Fruit fly (Drosophila melanogaster) whole organism, embryonic: Measurements from ENCODE around the gene lin-52.

Source experiments
- Atf6 ChIP-seq: fragments of 200-800 bp; sonication (Bioruptor generic); IDR thresholded peaks from 2 replicates; pipeline ENCODE4 v1.3.6; 2022; ENCODE audit warnings: missing biosample characterization, missing genetic modification characterization
- BEAF-32 ChIP-seq: fragments of 200-800 bp; sonication (Bioruptor generic); optimal IDR thresholded peaks from 3 replicates; lab custom pipeline; 2017; ENCODE audit warnings: missing biosample characterization, missing genetic modification characterization, mild to moderate bottlenecking, moderate library complexity, missing genetic modification reagents
- CG10147 ChIP-seq: fragments of 200-800 bp; sonication (Bioruptor generic); optimal IDR thresholded peaks from 2 replicates; lab custom pipeline; 2019; ENCODE audit warnings: missing biosample characterization, mild to moderate bottlenecking, missing genetic modification characterization, moderate library complexity
- CG10431 ChIP-seq: fragments of 200-800 bp; sonication (Bioruptor generic); optimal IDR thresholded peaks from 3 replicates; lab custom pipeline; 2018; ENCODE audit warnings: missing biosample characterization, mild to moderate bottlenecking, missing genetic modification characterization
- CG10959 ChIP-seq: fragments of 200-800 bp; sonication (Bioruptor generic); IDR thresholded peaks from 2 replicates; pipeline ENCODE4 v1.3.6; 2022; ENCODE audit warnings: missing biosample characterization, missing genetic modification characterization
- CG10979 ChIP-seq: fragments of 200-800 bp; sonication (Bioruptor generic); optimal IDR thresholded peaks from 2 replicates; lab custom pipeline; 2018; ENCODE audit warnings: missing biosample characterization, mild to moderate bottlenecking, missing genetic modification characterization, moderate library complexity
- CG12155 ChIP-seq: fragments of 200-800 bp; sonication (Bioruptor generic); optimal IDR thresholded peaks from 3 replicates; lab custom pipeline; 2016; ENCODE audit warnings: missing biosample characterization, missing genetic modification characterization
- CG14441 ChIP-seq: fragments of 200-800 bp; sonication (Bioruptor generic); IDR thresholded peaks from 2 replicates; pipeline ENCODE4 v1.3.6; 2022; ENCODE audit warnings: missing biosample characterization, missing genetic modification characterization
- CG15269 ChIP-seq: fragments of 200-800 bp; sonication (Bioruptor generic); optimal IDR thresholded peaks from 2 replicates; lab custom pipeline; 2018; ENCODE audit warnings: missing biosample characterization, mild to moderate bottlenecking, missing genetic modification characterization, moderate library complexity
- CG17328 ChIP-seq: fragments of 200-800 bp; sonication (Bioruptor generic); IDR thresholded peaks from 2 replicates; pipeline ENCODE4 v1.3.6; 2022; ENCODE audit warnings: missing biosample characterization, missing genetic modification characterization
- CG17568 ChIP-seq: fragments of 200-800 bp; sonication (Bioruptor generic); optimal IDR thresholded peaks from 2 replicates; lab custom pipeline; 2018; ENCODE audit warnings: missing biosample characterization, mild to moderate bottlenecking, missing genetic modification characterization, moderate library complexity
- CG17829 ChIP-seq: fragments of 200-800 bp; optimal IDR thresholded peaks from 2 replicates; lab custom pipeline; 2019; ENCODE audit warnings: missing biosample characterization, mild to moderate bottlenecking, missing genetic modification characterization, moderate library complexity
- CG30431 ChIP-seq: fragments of 200-800 bp; sonication (Bioruptor generic); optimal IDR thresholded peaks from 2 replicates; lab custom pipeline; 2017; ENCODE audit warnings: missing biosample characterization, missing genetic modification characterization
- CG3065 ChIP-seq: fragments of 200-800 bp; sonication (Bioruptor generic); optimal IDR thresholded peaks from 2 replicates; lab custom pipeline; 2016; ENCODE audit warnings: missing biosample characterization, missing genetic modification characterization
- CG31224 ChIP-seq: fragments of 200-800 bp; sonication (Bioruptor generic); IDR thresholded peaks from 2 replicates; pipeline ENCODE4 v1.3.6; 2022; ENCODE audit warnings: missing biosample characterization, missing genetic modification characterization
- CG34376 ChIP-seq: fragments of 200-800 bp; sonication (Bioruptor generic); optimal IDR thresholded peaks from 2 replicates; lab custom pipeline; 2018; ENCODE audit warnings: missing biosample characterization, mild to moderate bottlenecking, missing genetic modification characterization
- CG3847 ChIP-seq: fragments of 200-800 bp; sonication (Bioruptor generic); IDR thresholded peaks from 2 replicates; pipeline ENCODE4 v1.3.6; 2022; ENCODE audit warnings: missing biosample characterization, missing genetic modification characterization
- CG4707 ChIP-seq: fragments of 200-800 bp; sonication (Bioruptor generic); optimal IDR thresholded peaks from 2 replicates; lab custom pipeline; 2018; ENCODE audit warnings: missing biosample characterization, mild to moderate bottlenecking, missing genetic modification characterization, moderate library complexity
- CG4730 ChIP-seq: fragments of 200-800 bp; sonication (Bioruptor generic); IDR thresholded peaks from 2 replicates; pipeline ENCODE4 v1.3.6; 2022; ENCODE audit warnings: missing biosample characterization, missing genetic modification characterization
- CG6791 ChIP-seq: fragments of 200-800 bp; sonication (Bioruptor generic); IDR thresholded peaks from 3 replicates; pipeline ENCODE4 v1.3.6; 2022; ENCODE audit warnings: missing biosample characterization, missing genetic modification characterization; ENCODE audit not compliant: partially characterized antibody
- CG7786 ChIP-seq: fragments of 200-800 bp; sonication (Bioruptor generic); optimal IDR thresholded peaks from 2 replicates; lab custom pipeline; 2016; ENCODE audit warnings: missing biosample characterization, missing genetic modification characterization
- CG8765 ChIP-seq: fragments of 200-800 bp; sonication (Bioruptor generic); IDR thresholded peaks from 2 replicates; pipeline ENCODE4 v1.3.6; 2022; ENCODE audit warnings: missing biosample characterization, missing genetic modification characterization
- CG8924 ChIP-seq: fragments of 200-800 bp; optimal IDR thresholded peaks from 3 replicates; lab custom pipeline; 2019; ENCODE audit warnings: missing biosample characterization, mild to moderate bottlenecking, missing genetic modification characterization, moderate library complexity
- CG8944 ChIP-seq: fragments of 200-800 bp; sonication (Bioruptor generic); optimal IDR thresholded peaks from 3 replicates; lab custom pipeline; 2016; ENCODE audit warnings: missing biosample characterization, missing genetic modification characterization
- Ets97D ChIP-seq: fragments of 200-800 bp; sonication (Bioruptor generic); optimal IDR thresholded peaks from 3 replicates; lab custom pipeline; 2016; ENCODE audit warnings: missing biosample characterization, missing genetic modification characterization
- Fer2 ChIP-seq: fragments of 200-800 bp; sonication (Bioruptor generic); optimal IDR thresholded peaks from 2 replicates; lab custom pipeline; 2018; ENCODE audit warnings: missing biosample characterization, mild to moderate bottlenecking, missing genetic modification characterization, moderate library complexity
- Hmr ChIP-seq: fragments of 200-800 bp; sonication (Bioruptor generic); optimal IDR thresholded peaks from 3 replicates; lab custom pipeline; 2017; ENCODE audit warnings: mild to moderate bottlenecking, missing biosample characterization, missing genetic modification reagents, missing genetic modification characterization
- Ptx1 ChIP-seq: fragments of 200-800 bp; sonication (Bioruptor generic); IDR thresholded peaks from 2 replicates; pipeline ENCODE4 v1.3.6; 2022; ENCODE audit warnings: missing biosample characterization, missing genetic modification characterization
- Sox102F ChIP-seq: fragments of 200-800 bp; sonication (Bioruptor generic); optimal IDR thresholded peaks from 2 replicates; lab custom pipeline; 2018; ENCODE audit warnings: missing biosample characterization, mild to moderate bottlenecking, missing genetic modification characterization, moderate library complexity
- az2 ChIP-seq: fragments of 200-800 bp; sonication (Bioruptor generic); optimal IDR thresholded peaks from 3 replicates; lab custom pipeline; 2016; ENCODE audit warnings: missing biosample characterization, missing genetic modification characterization
- br ChIP-seq: fragments of >200 bp; optimal IDR thresholded peaks from 2 replicates; lab custom pipeline; 2017
- btn ChIP-seq: fragments of 200-800 bp; sonication (Bioruptor generic); optimal IDR thresholded peaks from 2 replicates; lab custom pipeline; 2016; ENCODE audit warnings: missing biosample characterization, missing genetic modification characterization
- cato ChIP-seq: fragments of 200-800 bp; sonication (Bioruptor generic); optimal IDR thresholded peaks from 2 replicates; lab custom pipeline; 2016; ENCODE audit warnings: missing biosample characterization, missing genetic modification characterization, borderline replicate concordance
- cg ChIP-seq: fragments of 200-800 bp; sonication (Bioruptor generic); optimal IDR thresholded peaks from 3 replicates; lab custom pipeline; 2019; ENCODE audit warnings: missing biosample characterization, mild to moderate bottlenecking, missing genetic modification characterization, moderate library complexity
- lab ChIP-seq: fragments of 200-800 bp; sonication (Bioruptor generic); optimal IDR thresholded peaks from 3 replicates; lab custom pipeline; 2017; ENCODE audit warnings: missing biosample characterization, missing genetic modification characterization, mild to moderate bottlenecking, moderate library complexity, missing genetic modification reagents
- lbe ChIP-seq: fragments of 200-800 bp; sonication (Bioruptor generic); optimal IDR thresholded peaks from 2 replicates; lab custom pipeline; 2016; ENCODE audit warnings: missing biosample characterization, mild to moderate bottlenecking, missing genetic modification characterization
- lola ChIP-seq, 3 experiments: fragments of >200 bp in 2 of 3; fragments of 200-800 bp in 1 of 3; sonication (Bioruptor generic) in 1 of 3; optimal IDR thresholded peaks; 2 replicates each; lab custom pipeline; 2017 to 2019; ENCODE audit warnings: missing biosample characterization in 3 of 3, missing genetic modification characterization in 3 of 3, mild to moderate bottlenecking in 1 of 3, moderate library complexity in 1 of 3
- maf-S ChIP-seq: fragments of 200-800 bp; sonication (Bioruptor generic); optimal IDR thresholded peaks from 2 replicates; lab custom pipeline; 2016; ENCODE audit warnings: missing biosample characterization, missing genetic modification characterization
- mirr ChIP-seq: fragments of 200-800 bp; sonication (Bioruptor generic); optimal IDR thresholded peaks from 3 replicates; lab custom pipeline; 2018; ENCODE audit warnings: missing biosample characterization, mild to moderate bottlenecking, missing genetic modification characterization
- pita ChIP-seq: fragments of 200-800 bp; sonication (Bioruptor generic); optimal IDR thresholded peaks from 2 replicates; lab custom pipeline; 2017; ENCODE audit warnings: missing biosample characterization, mild to moderate bottlenecking, missing genetic modification characterization
- ro ChIP-seq: fragments of 200-800 bp; sonication (Bioruptor generic); IDR thresholded peaks from 2 replicates; pipeline ENCODE4 v1.3.6; 2022; ENCODE audit warnings: missing biosample characterization, missing genetic modification characterization
- sc ChIP-seq, 3 experiments: fragments of >200 bp in 2 of 3; fragments of 200-800 bp in 1 of 3; sonication (Bioruptor generic) in 1 of 3; optimal IDR thresholded peaks; 2 replicates in 2 of 3; 3 replicates in 1 of 3; lab custom pipeline; 2017; ENCODE audit warnings: mild to moderate bottlenecking in 1 of 3, missing biosample characterization in 1 of 3, missing genetic modification characterization in 1 of 3, missing genetic modification reagents in 1 of 3
- sob ChIP-seq: fragments of 200-800 bp; sonication (Bioruptor generic); IDR thresholded peaks from 2 replicates; pipeline ENCODE4 v1.3.6; 2022; ENCODE audit warnings: missing biosample characterization, missing genetic modification characterization
- tap ChIP-seq: fragments of 200-800 bp; optimal IDR thresholded peaks from 3 replicates; lab custom pipeline; 2019; ENCODE audit warnings: missing biosample characterization, mild to moderate bottlenecking, missing genetic modification characterization, moderate library complexity
- tgo ChIP-seq: fragments of 200-800 bp; sonication (Bioruptor generic); IDR thresholded peaks from 3 replicates; pipeline ENCODE4 v1.3.6; 2022; ENCODE audit warnings: missing biosample characterization, missing genetic modification characterization
- tin ChIP-seq: fragments of 200-800 bp; sonication (Bioruptor generic); optimal IDR thresholded peaks from 3 replicates; lab custom pipeline; 2016; ENCODE audit warnings: missing biosample characterization, missing genetic modification characterization
- vvl ChIP-seq: fragments of 200-800 bp; sonication (Bioruptor generic); IDR thresholded peaks from 2 replicates; pipeline ENCODE4 v1.3.6; 2022; ENCODE audit warnings: missing biosample characterization, missing genetic modification characterization
- z ChIP-seq: fragments of 200-800 bp; sonication (Bioruptor generic); IDR thresholded peaks from 3 replicates; pipeline ENCODE4 v1.3.6; 2022; ENCODE audit warnings: missing biosample characterization, missing genetic modification characterization
- zen ChIP-seq: fragments of 200-800 bp; sonication (Bioruptor generic); optimal IDR thresholded peaks from 3 replicates; lab custom pipeline; 2018; ENCODE audit warnings: missing biosample characterization, mild to moderate bottlenecking, missing genetic modification characterization, moderate library complexity

Gene lin-52

DNA sequence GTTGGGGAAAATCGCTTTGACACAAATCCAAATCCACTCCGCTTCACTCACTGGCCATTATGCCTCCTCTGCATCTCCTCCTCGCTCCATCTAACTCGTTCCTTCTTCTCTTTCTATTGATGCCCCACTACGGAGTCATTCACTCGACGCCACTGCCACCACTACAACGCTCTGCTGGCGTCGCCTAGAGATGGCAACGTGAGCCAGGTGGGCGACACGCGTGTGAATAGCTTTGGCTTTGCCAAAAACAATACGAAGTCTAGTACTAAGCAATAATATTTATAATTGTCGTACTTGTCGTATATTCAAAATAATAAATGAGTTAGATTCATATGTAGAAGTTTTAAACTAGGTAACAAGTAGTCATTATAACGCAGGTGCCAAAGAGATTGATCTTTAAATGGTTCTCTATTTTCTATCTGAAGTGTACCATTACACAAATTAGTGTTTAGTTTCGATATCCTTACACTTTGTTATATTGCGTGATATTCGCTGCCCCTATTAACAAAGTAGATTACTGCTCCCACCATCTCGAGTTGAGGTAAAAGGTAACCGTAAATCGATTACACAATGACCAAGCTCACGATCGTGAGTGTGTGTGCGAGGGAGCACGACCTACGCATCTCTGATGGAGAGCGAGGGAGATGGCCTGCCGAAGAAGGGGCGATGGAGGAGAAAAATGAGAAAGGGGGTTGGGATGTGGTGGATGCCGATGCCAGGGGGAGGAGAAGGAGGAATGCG, 9.6 kb downstream of the lin-52 start (continued):
- TF ChIP-seq CG12155 = peak; percentile 49
- TF ChIP-seq CG10431 (GFP tag; lab: Kevin White, UChicago) = no peak
- no peak for TF ChIP-seq Ets97D (GFP tag; lab: Kevin White, UChicago)
- peak; percentile 21 for TF ChIP-seq lab (GFP tag; lab: Kevin White, UChicago)
- TF ChIP-seq lbe (GFP tag; lab: Kevin White, UChicago) = no peak
- TF ChIP-seq vvl (GFP tag; lab: Robert Waterston, UW) = 0 out of 2 replicates have a peak, but pooled peaks have one; percentile 7
- no peak for TF ChIP-seq Fer2 (tag; lab: Kevin White, UChicago)
- 0 out of 2 replicates have a peak, but pooled peaks have one; percentile 19 for TF ChIP-seq CG17328
- TF ChIP-seq mirr (GFP tag; lab: Kevin White, UChicago) = no peak
- TF ChIP-seq ro (GFP tag; lab: Robert Waterston, UW) = no peak
- no peak for TF ChIP-seq btn (GFP tag; lab: Kevin White, UChicago)
- peak; percentile 41 for TF ChIP-seq Hmr (GFP tag; lab: Kevin White, UChicago)
- TF ChIP-seq CG8924 (tag; lab: Kevin White, UChicago) = peak; percentile 38
- no peak for TF ChIP-seq Atf6 (GFP tag; lab: Robert Waterston, UW)
- no peak for TF ChIP-seq tap (tag; lab: Kevin White, UChicago)
- no peak for TF ChIP-seq CG15269 (tag; lab: Kevin White, UChicago)
- TF ChIP-seq zen (tag; lab: Kevin White, UChicago) = no peak
- 0 out of 3 replicates have a peak, but pooled peaks have one; percentile 18 for TF ChIP-seq tgo (GFP tag; lab: Robert Waterston, UW)
- TF ChIP-seq CG31224 (GFP tag; lab: Robert Waterston, UW) = no peak
- no peak for TF ChIP-seq cato
- TF ChIP-seq CG8944 (GFP tag; lab: Kevin White, UChicago) = no peak
- TF ChIP-seq CG4730 (GFP tag; lab: Robert Waterston, UW) = no peak
- TF ChIP-seq CG8765 (GFP tag; lab: Robert Waterston, UW) = no peak
- TF ChIP-seq CG17829 (tag; lab: Kevin White, UChicago) = peak; percentile 11
- no peak for TF ChIP-seq br
- no peak for TF ChIP-seq pita (GFP tag; lab: Kevin White, UChicago)
- 0 out of 2 replicates have a peak, but pooled peaks have one; percentile 35 for TF ChIP-seq Ptx1 (GFP tag; lab: Robert Waterston, UW)
- TF ChIP-seq z (GFP tag; lab: Robert Waterston, UW) = peak; percentile 62; the same call in 2 of the 3 replicates
- TF ChIP-seq Sox102F (GFP tag; lab: Kevin White, UChicago) = no peak
- TF ChIP-seq CG3847 = no peak
- TF ChIP-seq CG14441 (GFP tag; lab: Robert Waterston, UW) = no peak
- TF ChIP-seq cg (GFP tag; lab: Kevin White, UChicago) = no peak
- peak; percentile 12 for TF ChIP-seq tin
- TF ChIP-seq lola (GFP tag; optimal IDR thresholded peaks at IDR 0.05; lab: Kevin White, UChicago) = peak in 1 of 3 experiments; percentile 24
- TF ChIP-seq sc (optimal IDR thresholded peaks at IDR 0.05; lab: Kevin White, UChicago) = no peak
- no peak for TF ChIP-seq sc (GFP tag; optimal IDR thresholded peaks at IDR 0.05; lab: Kevin White, UChicago)
- no peak for TF ChIP-seq CG10959 (GFP tag; lab: Robert Waterston, UW)
- no peak for TF ChIP-seq CG10979
- no peak for TF ChIP-seq CG34376
- TF ChIP-seq CG4707 (GFP tag; lab: Kevin White, UChicago) = no peak
- peak; percentile 17; the same call in 1 of the 2 replicates for TF ChIP-seq sob
- no peak for TF ChIP-seq CG7786 (GFP tag; lab: Kevin White, UChicago)
- peak; percentile 53 for TF ChIP-seq maf-S
- peak; percentile 17 for TF ChIP-seq az2 (GFP tag; lab: Kevin White, UChicago)
- no peak for TF ChIP-seq CG17568 (GFP tag; lab: Kevin White, UChicago)
- peak; percentile 21; the same call in 2 of the 3 replicates for TF ChIP-seq CG6791 (GFP tag; lab: Robert Waterston, UW)
- TF ChIP-seq BEAF-32 (GFP tag; lab: Kevin White, UChicago) = peak; percentile 79
- TF ChIP-seq CG30431 = no peak
- peak; percentile 18 for TF ChIP-seq CG10147 (GFP tag; lab: Kevin White, UChicago)
- no peak for TF ChIP-seq CG3065 (GFP tag; lab: Kevin White, UChicago)
